Fruit fly (Drosophila melanogaster) whole organism, embryonic: ENCODE data around the gene CG14220.
A peak's percentile ranks its signal among the peaks of the same experiment; 100 is the strongest.

ENCODE experiments used
- Aef1 ChIP-seq: fragments of 200-800 bp; sonication (Bioruptor generic); IDR thresholded peaks from 3 replicates; pipeline ENCODE4 v1.3.6; 2022; ENCODE audit warnings: missing biosample characterization, missing genetic modification characterization
- Atf6 ChIP-seq: fragments of 200-800 bp; sonication (Bioruptor generic); IDR thresholded peaks from 2 replicates; pipeline ENCODE4 v1.3.6; 2022; ENCODE audit warnings: missing biosample characterization, missing genetic modification characterization
- B-H2 ChIP-seq: fragments of 200-800 bp; sonication (Bioruptor generic); optimal IDR thresholded peaks from 2 replicates; lab custom pipeline; 2018; ENCODE audit warnings: missing biosample characterization, mild to moderate bottlenecking, missing genetic modification characterization
- CG14441 ChIP-seq: fragments of 200-800 bp; sonication (Bioruptor generic); IDR thresholded peaks from 2 replicates; pipeline ENCODE4 v1.3.6; 2022; ENCODE audit warnings: missing biosample characterization, missing genetic modification characterization
- CG15073 ChIP-seq: fragments of 200-800 bp; sonication (Bioruptor generic); optimal IDR thresholded peaks from 2 replicates; lab custom pipeline; 2016; ENCODE audit warnings: missing biosample characterization, missing genetic modification characterization
- CG15269 ChIP-seq: fragments of 200-800 bp; sonication (Bioruptor generic); optimal IDR thresholded peaks from 2 replicates; lab custom pipeline; 2018; ENCODE audit warnings: missing biosample characterization, mild to moderate bottlenecking, missing genetic modification characterization, moderate library complexity
- CG16863 ChIP-seq: fragments of 200-800 bp; sonication (Bioruptor generic); optimal IDR thresholded peaks from 3 replicates; lab custom pipeline; 2016; ENCODE audit warnings: missing biosample characterization, missing genetic modification characterization
- CG18262 ChIP-seq: fragments of 200-800 bp; optimal IDR thresholded peaks from 3 replicates; lab custom pipeline; 2019; ENCODE audit warnings: missing biosample characterization, mild to moderate bottlenecking, missing genetic modification characterization, moderate library complexity
- CG2120 ChIP-seq: fragments of 200-800 bp; sonication (Bioruptor generic); optimal IDR thresholded peaks from 3 replicates; lab custom pipeline; 2016; ENCODE audit warnings: missing biosample characterization, missing genetic modification characterization
- CG31388 ChIP-seq: fragments of 200-800 bp; sonication (Bioruptor generic); optimal IDR thresholded peaks from 2 replicates; lab custom pipeline; 2016; ENCODE audit warnings: missing biosample characterization, missing genetic modification characterization
- CG34224 ChIP-seq: fragments of 200-800 bp; sonication (Bioruptor generic); IDR thresholded peaks from 3 replicates; pipeline ENCODE4 v1.3.6; 2022; ENCODE audit warnings: missing biosample characterization, missing genetic modification characterization; ENCODE audit not compliant: partially characterized antibody
- CG34422 ChIP-seq: fragments of 200-800 bp; sonication (Bioruptor generic); IDR thresholded peaks from 3 replicates; pipeline ENCODE4 v1.3.6; 2022; ENCODE audit warnings: missing biosample characterization, missing genetic modification characterization
- CG3995 ChIP-seq: fragments of 200-800 bp; sonication (Bioruptor generic); optimal IDR thresholded peaks from 3 replicates; lab custom pipeline; 2016; ENCODE audit warnings: missing biosample characterization, missing genetic modification characterization
- CG4282 ChIP-seq: fragments of 200-800 bp; sonication (Bioruptor generic); optimal IDR thresholded peaks from 2 replicates; lab custom pipeline; 2016; ENCODE audit warnings: missing biosample characterization, missing genetic modification characterization
- CG4424 ChIP-seq: fragments of 200-800 bp; sonication (Bioruptor generic); optimal IDR thresholded peaks from 3 replicates; lab custom pipeline; 2016; ENCODE audit warnings: missing biosample characterization, missing genetic modification characterization
- CG7357 ChIP-seq: fragments of 200-800 bp; sonication (Bioruptor generic); IDR thresholded peaks from 3 replicates; pipeline ENCODE4 v1.3.6; 2022; ENCODE audit warnings: missing biosample characterization, missing genetic modification characterization
- CG7745 ChIP-seq: fragments of 200-800 bp; sonication (Bioruptor generic); optimal IDR thresholded peaks from 2 replicates; lab custom pipeline; 2018; ENCODE audit warnings: missing biosample characterization, mild to moderate bottlenecking, missing genetic modification characterization, moderate library complexity
- CG8290 ChIP-seq, 3 experiments: fragments of 200-800 bp; sonication (Bioruptor generic); optimal IDR thresholded peaks; 2 replicates each; lab custom pipeline; 2016 to 2019; ENCODE audit warnings: missing biosample characterization in 3 of 3, missing genetic modification characterization in 3 of 3, mild to moderate bottlenecking in 2 of 3, moderate library complexity in 1 of 3
- CG8478 ChIP-seq: fragments of >200 bp; optimal IDR thresholded peaks from 2 replicates; lab custom pipeline; 2018
- CG8765 ChIP-seq: fragments of 200-800 bp; sonication (Bioruptor generic); IDR thresholded peaks from 2 replicates; pipeline ENCODE4 v1.3.6; 2022; ENCODE audit warnings: missing biosample characterization, missing genetic modification characterization
- CG9797 ChIP-seq: fragments of 200-800 bp; sonication (Bioruptor generic); optimal IDR thresholded peaks from 3 replicates; lab custom pipeline; 2018; ENCODE audit warnings: missing biosample characterization, mild to moderate bottlenecking, missing genetic modification characterization
- Camta ChIP-seq: fragments of 200-800 bp; sonication (Bioruptor generic); optimal IDR thresholded peaks from 2 replicates; lab custom pipeline; 2016; ENCODE audit warnings: missing biosample characterization, missing genetic modification characterization
- CoRest ChIP-seq: fragments of 200-800 bp; sonication (Bioruptor generic); optimal IDR thresholded peaks from 3 replicates; lab custom pipeline; 2018; ENCODE audit warnings: missing biosample characterization, mild to moderate bottlenecking, missing genetic modification characterization, moderate library complexity
- Drgx ChIP-seq: fragments of 200-800 bp; sonication (Bioruptor generic); IDR thresholded peaks from 2 replicates; pipeline ENCODE4 v1.3.6; 2022; ENCODE audit warnings: missing biosample characterization, missing genetic modification characterization
- E2f1 ChIP-seq: fragments of 200-800 bp; sonication (Bioruptor generic); IDR thresholded peaks from 2 replicates; pipeline ENCODE4 v1.3.6; 2022; ENCODE audit warnings: missing biosample characterization, missing genetic modification characterization
- ERR ChIP-seq: fragments of 200-800 bp; sonication (Bioruptor generic); optimal IDR thresholded peaks from 2 replicates; lab custom pipeline; 2016; ENCODE audit warnings: missing biosample characterization, missing genetic modification characterization
- Ets65A ChIP-seq: fragments of 200-800 bp; sonication (Bioruptor generic); peaks from one replicate; lab custom pipeline; 2016; ENCODE audit warnings: missing biosample characterization, missing genetic modification characterization
- HmgD ChIP-seq: fragments of 200-800 bp; sonication (Bioruptor generic); optimal IDR thresholded peaks from 3 replicates; lab custom pipeline; 2016; ENCODE audit warnings: missing biosample characterization, missing genetic modification characterization
- HmgZ ChIP-seq: fragments of 200-800 bp; sonication (Bioruptor generic); optimal IDR thresholded peaks from 2 replicates; lab custom pipeline; 2018; ENCODE audit warnings: missing biosample characterization, mild to moderate bottlenecking, missing genetic modification characterization
- MBD-R2 ChIP-seq: fragments of 200-800 bp; sonication (Bioruptor generic); IDR thresholded peaks from 2 replicates; pipeline ENCODE4 v1.3.6; 2022; ENCODE audit warnings: missing biosample characterization, missing genetic modification characterization
- MESR4 ChIP-seq: fragments of 200-800 bp; sonication (Bioruptor generic); optimal IDR thresholded peaks from 2 replicates; lab custom pipeline; 2018; ENCODE audit warnings: missing biosample characterization, mild to moderate bottlenecking, missing genetic modification characterization, moderate library complexity
- MTF-1 ChIP-seq: fragments of 200-800 bp; sonication (Bioruptor generic); optimal IDR thresholded peaks from 2 replicates; lab custom pipeline; 2018; ENCODE audit warnings: missing biosample characterization, mild to moderate bottlenecking, missing genetic modification characterization, borderline replicate concordance
- Med ChIP-seq: fragments of 200-800 bp; sonication (Bioruptor generic); peaks from one replicate; lab custom pipeline; 2016; ENCODE audit warnings: missing biosample characterization, missing genetic modification characterization, mild to moderate bottlenecking, inconsistent platforms, moderate library complexity
- Mes4 ChIP-seq: fragments of 200-800 bp; sonication (Bioruptor generic); optimal IDR thresholded peaks from 2 replicates; lab custom pipeline; 2016; ENCODE audit warnings: missing biosample characterization, missing genetic modification characterization
- NC2β ChIP-seq: fragments of 200-800 bp; sonication (Bioruptor generic); optimal IDR thresholded peaks from 2 replicates; lab custom pipeline; 2016; ENCODE audit warnings: missing biosample characterization, missing genetic modification characterization
- amos ChIP-seq: fragments of 200-800 bp; sonication (Bioruptor generic); IDR thresholded peaks from 2 replicates; pipeline ENCODE4 v1.3.6; 2022; ENCODE audit warnings: missing biosample characterization, missing genetic modification characterization; ENCODE audit not compliant: partially characterized antibody
- ap ChIP-seq: fragments of 200-800 bp; sonication (Bioruptor generic); IDR thresholded peaks from 2 replicates; pipeline ENCODE4 v1.3.6; 2022; ENCODE audit warnings: missing biosample characterization, missing genetic modification characterization
- bab2 ChIP-seq: fragments of 200-800 bp; sonication (Bioruptor generic); optimal IDR thresholded peaks from 2 replicates; lab custom pipeline; 2016; ENCODE audit warnings: missing biosample characterization, missing genetic modification characterization
- bbx ChIP-seq: fragments of 200-800 bp; sonication (Bioruptor generic); IDR thresholded peaks from 2 replicates; pipeline ENCODE4 v1.3.6; 2022; ENCODE audit warnings: missing biosample characterization, missing genetic modification characterization; ENCODE audit not compliant: partially characterized antibody
- chinmo ChIP-seq: fragments of 200-800 bp; sonication (Bioruptor generic); IDR thresholded peaks from 4 replicates; pipeline ENCODE4 v1.3.6; 2022; ENCODE audit warnings: missing biosample characterization, missing genetic modification characterization; ENCODE audit not compliant: partially characterized antibody
- hb ChIP-seq: fragments of 200-800 bp; sonication (Bioruptor generic); IDR thresholded peaks from 3 replicates; pipeline ENCODE4 v1.3.6; 2022; ENCODE audit warnings: missing biosample characterization, missing genetic modification characterization; ENCODE audit not compliant: partially characterized antibody
- hbn ChIP-seq: fragments of 200-800 bp; sonication (Bioruptor generic); IDR thresholded peaks from 2 replicates; pipeline ENCODE4 v1.3.6; 2022; ENCODE audit warnings: missing biosample characterization, missing genetic modification characterization; ENCODE audit not compliant: partially characterized antibody
- mam ChIP-seq: fragments of 200-800 bp; sonication (Bioruptor generic); optimal IDR thresholded peaks from 3 replicates; lab custom pipeline; 2016; ENCODE audit warnings: missing biosample characterization, missing genetic modification characterization
- p53 ChIP-seq: fragments of 200-800 bp; sonication (Bioruptor generic); optimal IDR thresholded peaks from 2 replicates; lab custom pipeline; 2016; ENCODE audit warnings: missing biosample characterization, missing genetic modification characterization
- salm ChIP-seq: fragments of 200-800 bp; sonication (Bioruptor generic); optimal IDR thresholded peaks from 2 replicates; lab custom pipeline; 2018; ENCODE audit warnings: missing biosample characterization, mild to moderate bottlenecking, missing genetic modification characterization
- sc ChIP-seq, 3 experiments: fragments of >200 bp in 2 of 3; fragments of 200-800 bp in 1 of 3; sonication (Bioruptor generic) in 1 of 3; optimal IDR thresholded peaks; 2 replicates in 2 of 3; 3 replicates in 1 of 3; lab custom pipeline; 2017; ENCODE audit warnings: mild to moderate bottlenecking in 1 of 3, missing biosample characterization in 1 of 3, missing genetic modification characterization in 1 of 3, missing genetic modification reagents in 1 of 3
- sd ChIP-seq: fragments of 200-800 bp; sonication (Bioruptor generic); optimal IDR thresholded peaks from 3 replicates; lab custom pipeline; 2018; ENCODE audit warnings: missing biosample characterization, mild to moderate bottlenecking, missing genetic modification characterization, moderate library complexity
- slp2 ChIP-seq: fragments of 200-800 bp; sonication (Bioruptor generic); optimal IDR thresholded peaks from 2 replicates; lab custom pipeline; 2016; ENCODE audit warnings: missing biosample characterization, missing genetic modification characterization
- sug ChIP-seq: fragments of 200-800 bp; optimal IDR thresholded peaks from 2 replicates; lab custom pipeline; 2019; ENCODE audit warnings: missing biosample characterization, mild to moderate bottlenecking, missing genetic modification characterization, moderate library complexity
- vfl ChIP-seq: fragments of 200-800 bp; sonication (Bioruptor generic); optimal IDR thresholded peaks from 2 replicates; lab custom pipeline; 2016; ENCODE audit warnings: missing biosample characterization, missing genetic modification characterization

The CG14220 gene

DNA sequence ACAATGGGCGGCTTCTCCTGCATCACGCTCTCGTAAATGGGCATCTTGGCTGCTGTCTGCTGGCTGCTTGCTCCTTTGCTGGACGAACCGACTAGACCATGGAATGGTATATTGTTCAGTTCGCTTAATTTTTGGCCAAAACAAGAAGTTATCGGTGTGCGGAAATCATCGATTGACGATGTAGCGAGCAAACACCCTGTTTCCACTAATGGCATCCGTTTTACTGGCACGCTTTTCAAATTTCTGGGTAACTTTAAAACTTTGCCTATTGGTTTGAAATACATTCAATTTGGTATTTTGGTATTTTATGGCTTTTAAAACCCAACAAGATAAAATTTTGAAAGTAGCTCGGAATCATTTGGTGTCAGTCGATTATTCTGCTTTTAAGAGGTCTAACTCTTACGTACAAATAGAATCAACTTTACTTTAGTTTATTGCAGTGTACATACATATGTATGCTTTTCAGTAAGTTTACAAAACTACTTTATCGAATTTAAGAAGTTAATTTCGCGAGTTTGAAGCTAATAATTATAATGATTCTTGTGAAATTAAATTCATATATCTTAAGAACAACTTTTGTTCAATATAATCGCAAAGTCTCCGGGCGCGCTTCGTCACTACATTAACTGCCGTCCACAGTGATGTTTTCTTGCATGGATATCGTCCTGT, 44.4 kb upstream of the CG14220 start, which contains the start of gene Arp10 (continued):
- TF ChIP-seq salm (tag; lab: Kevin White, UChicago), result no peak
- TF ChIP-seq ap (GFP tag; lab: Robert Waterston, UW), result no peak
- TF ChIP-seq CG9797, result peak; percentile 18
- TF ChIP-seq hb, result no peak
- TF ChIP-seq Ets65A, result peak; percentile 41
- TF ChIP-seq B-H2 (GFP tag; lab: Kevin White, UChicago), result no peak
- TF ChIP-seq HmgD, result no peak
- TF ChIP-seq CG8290 (GFP tag; optimal IDR thresholded peaks at IDR 0.05; lab: Kevin White, UChicago), result peak; percentile 42
- no peak for TF ChIP-seq CG8290 (tag; optimal IDR thresholded peaks at IDR 0.05; lab: Kevin White, UChicago)
- TF ChIP-seq E2f1 (GFP tag; lab: Robert Waterston, UW), result no peak
- TF ChIP-seq Med (GFP tag; lab: Kevin White, UChicago), result peak; percentile 57
- peak; percentile 50 for TF ChIP-seq HmgZ (tag; lab: Kevin White, UChicago)
- TF ChIP-seq Camta, result no peak
- TF ChIP-seq CG8765, result no peak
- TF ChIP-seq sc (optimal IDR thresholded peaks at IDR 0.05; lab: Kevin White, UChicago), result no peak
- TF ChIP-seq sc (GFP tag; optimal IDR thresholded peaks at IDR 0.05; lab: Kevin White, UChicago), result no peak
- no peak for TF ChIP-seq CG8478
- TF ChIP-seq CG31388 (GFP tag; lab: Kevin White, UChicago), result no peak
- TF ChIP-seq p53 (GFP tag; lab: Kevin White, UChicago), result no peak
- no peak for TF ChIP-seq CG4282 (GFP tag; lab: Kevin White, UChicago)
- TF ChIP-seq NC2β (GFP tag; lab: Kevin White, UChicago), result no peak
- TF ChIP-seq MESR4, result peak; percentile 66
- peak; percentile 53; the same call in 1 of the 2 replicates for TF ChIP-seq bbx (GFP tag; lab: Robert Waterston, UW)
- no peak for TF ChIP-seq MTF-1 (GFP tag; lab: Kevin White, UChicago)
- TF ChIP-seq Drgx (GFP tag; lab: Robert Waterston, UW), result no peak
- TF ChIP-seq vfl, result no peak
- 0 out of 4 replicates have a peak, but pooled peaks have one; percentile 59 for TF ChIP-seq chinmo (GFP tag; lab: Robert Waterston, UW)
- 0 out of 2 replicates have a peak, but pooled peaks have one; percentile 31 for TF ChIP-seq hbn (GFP tag; lab: Robert Waterston, UW)
- TF ChIP-seq Atf6 (GFP tag; lab: Robert Waterston, UW), result no peak
- TF ChIP-seq CG4424, result peak; percentile 1
- peak; percentile 98 for TF ChIP-seq CG7745 (tag; lab: Kevin White, UChicago)
- TF ChIP-seq CG34224, result no peak
- peak; percentile 44; the same call in 1 of the 2 replicates for TF ChIP-seq amos
- peak; percentile 91 for TF ChIP-seq CG7357 (GFP tag; lab: Robert Waterston, UW)
- TF ChIP-seq Aef1, result no peak
- no peak for TF ChIP-seq CG34422 (GFP tag; lab: Robert Waterston, UW)
- no peak for TF ChIP-seq CG15269
- peak; percentile 41 for TF ChIP-seq CG2120
- TF ChIP-seq bab2, result peak; percentile 23
- no peak for TF ChIP-seq CG15073 (GFP tag; lab: Kevin White, UChicago)
- TF ChIP-seq sd (tag; lab: Kevin White, UChicago), result no peak
- no peak for TF ChIP-seq slp2 (GFP tag; lab: Kevin White, UChicago)
- TF ChIP-seq CG3995 (GFP tag; lab: Kevin White, UChicago), result peak; percentile 75
- no peak for TF ChIP-seq Mes4
- TF ChIP-seq CoRest (tag; lab: Kevin White, UChicago), result peak; percentile 26
- TF ChIP-seq ERR (GFP tag; lab: Kevin White, UChicago), result no peak
- TF ChIP-seq sug (tag; lab: Kevin White, UChicago), result peak; percentile 26
- TF ChIP-seq CG14441, result no peak
- TF ChIP-seq CG16863, result no peak
- TF ChIP-seq mam, result peak; percentile 7
- TF ChIP-seq CG18262 (tag; lab: Kevin White, UChicago), result peak; percentile 13
- TF ChIP-seq MBD-R2 (GFP tag; lab: Robert Waterston, UW), result peak; percentile 73
